Worm (Caenorhabditis elegans) whole organism, early embryonic: ENCODE results near the gene C54E10.10.

Source experiments
- F13C5.2 ChIP-seq: sonication (generic microtip); optimal IDR thresholded peaks from 2 replicates; lab custom pipeline; 2017; ENCODE audit warnings: mild to moderate bottlenecking, missing genetic modification characterization, inconsistent platforms, missing compliant biosample characterization
- aly-1 ChIP-seq: sonication (generic microtip); optimal IDR thresholded peaks from 2 replicates; lab custom pipeline; 2016; ENCODE audit warnings: missing genetic modification characterization, missing compliant biosample characterization
- ama-1 ChIP-seq: fragments of 150-350 bp; optimal IDR thresholded peaks from 2 replicates; lab custom pipeline; 2014
- ceh-36 ChIP-seq: sonication (generic microtip); optimal IDR thresholded peaks from 2 replicates; lab custom pipeline; 2016; ENCODE audit warnings: missing genetic modification characterization, inconsistent platforms, missing compliant biosample characterization
- flt-1 ChIP-seq: fragments of 200-800 bp; sonication (Bioruptor generic); IDR thresholded peaks from 2 replicates; pipeline ENCODE4 v1.3.6; 2022; ENCODE audit warnings: missing genetic modification characterization, missing compliant biosample characterization
- hmbx-1 ChIP-seq: sonication (generic microtip); optimal IDR thresholded peaks from 2 replicates; lab custom pipeline; 2016; ENCODE audit warnings: mild to moderate bottlenecking, missing genetic modification characterization, missing compliant biosample characterization
- hmg-4 ChIP-seq: fragments of 200-800 bp; sonication (Bioruptor generic); optimal IDR thresholded peaks from 2 replicates; lab custom pipeline; 2018; ENCODE audit warnings: mild to moderate bottlenecking, missing genetic modification characterization, missing compliant biosample characterization
- pes-1 ChIP-seq: fragments of 200-800 bp; sonication (Bioruptor generic); IDR thresholded peaks from 2 replicates; pipeline ENCODE4 v1.3.6; 2022; ENCODE audit warnings: missing genetic modification reagents, missing genetic modification characterization, missing compliant biosample characterization

DNA sequence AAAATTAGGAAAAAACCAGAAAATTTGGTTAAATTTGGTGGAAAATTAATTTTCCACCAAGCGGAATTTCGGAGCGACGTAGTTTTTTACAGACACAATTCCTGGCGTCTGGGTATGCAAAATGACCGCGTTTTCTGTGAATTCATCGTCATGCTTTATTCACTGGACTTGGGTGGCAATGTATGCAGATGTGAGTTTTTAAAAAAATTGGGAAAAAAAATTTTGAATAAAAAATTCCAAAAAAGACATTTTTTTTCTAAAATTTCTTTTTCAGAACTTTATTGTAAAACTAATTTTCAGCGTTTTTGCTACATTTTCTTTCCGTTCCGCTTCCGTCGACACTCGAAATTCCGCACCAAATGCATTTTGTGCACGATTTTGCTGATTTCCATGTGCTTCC, 8.2 kb upstream of the C54E10.10 start, which contains the start of gene C54E10.7:
- no peak for TF ChIP-seq pes-1 (GFP tag; lab: Robert Waterston, UW)
- TF ChIP-seq hmbx-1, result no peak
- no peak for TF ChIP-seq F13C5.2 (tag; lab: Kevin White, UChicago)
- TF ChIP-seq ama-1 (lab: Kevin White, UChicago), result no peak
- no peak for TF ChIP-seq flt-1 (GFP tag; lab: Robert Waterston, UW)
- TF ChIP-seq ceh-36, result no peak
- no peak for TF ChIP-seq aly-1 (tag; lab: Kevin White, UChicago)
- no peak for TF ChIP-seq hmg-4 (GFP tag; lab: Kevin White, UChicago)
